Fruit fly (Drosophila melanogaster) whole organism, adult: Measurements from ENCODE around the gene CG14383.

Experiments
- CG11617 ChIP-seq: fragments of 200-800 bp; sonication (Bioruptor generic); optimal IDR thresholded peaks from 2 replicates; lab custom pipeline; 2017; ENCODE audit warnings: mild to moderate bottlenecking, missing biosample characterization, missing genetic modification reagents, missing genetic modification characterization
- CG12768 ChIP-seq: fragments of 200-800 bp; sonication (Bioruptor generic); optimal IDR thresholded peaks from 2 replicates; lab custom pipeline; 2017; ENCODE audit warnings: missing biosample characterization, missing genetic modification characterization, mild to moderate bottlenecking, moderate library complexity, missing genetic modification reagents
- CG14711 ChIP-seq: fragments of 200-800 bp; sonication (Bioruptor generic); optimal IDR thresholded peaks from 2 replicates; lab custom pipeline; 2018; ENCODE audit warnings: missing biosample characterization, mild to moderate bottlenecking, missing genetic modification characterization, moderate library complexity
- CG1620 ChIP-seq: fragments of 200-800 bp; sonication (Bioruptor generic); optimal IDR thresholded peaks from 2 replicates; lab custom pipeline; 2016; ENCODE audit warnings: missing biosample characterization, missing genetic modification characterization
- CG33017 ChIP-seq: fragments of 200-800 bp; sonication (Bioruptor generic); optimal IDR thresholded peaks from 2 replicates; lab custom pipeline; 2018; ENCODE audit warnings: missing biosample characterization, mild to moderate bottlenecking, missing genetic modification characterization, moderate library complexity
- CG5204 ChIP-seq: fragments of 200-800 bp; sonication (Bioruptor generic); optimal IDR thresholded peaks from 2 replicates; lab custom pipeline; 2016; ENCODE audit warnings: missing biosample characterization, missing genetic modification characterization
- CG7045 ChIP-seq: fragments of 200-800 bp; sonication (Bioruptor generic); optimal IDR thresholded peaks from 2 replicates; lab custom pipeline; 2017; ENCODE audit warnings: missing biosample characterization, mild to moderate bottlenecking, missing genetic modification characterization
- CG7101 ChIP-seq: fragments of 200-800 bp; sonication (Bioruptor generic); optimal IDR thresholded peaks from 2 replicates; lab custom pipeline; 2018; ENCODE audit warnings: missing biosample characterization, mild to moderate bottlenecking, missing genetic modification characterization, moderate library complexity
- Clk ChIP-seq: fragments of 200-800 bp; sonication (Bioruptor generic); optimal IDR thresholded peaks from 2 replicates; lab custom pipeline; 2017; ENCODE audit warnings: missing biosample characterization, missing genetic modification characterization
- Crg-1 ChIP-seq: fragments of 200-800 bp; sonication (Bioruptor generic); optimal IDR thresholded peaks from 2 replicates; lab custom pipeline; 2016; ENCODE audit warnings: missing biosample characterization, missing genetic modification characterization
- Hr96 ChIP-seq: fragments of 200-800 bp; sonication (Bioruptor generic); optimal IDR thresholded peaks from 2 replicates; lab custom pipeline; 2016; ENCODE audit warnings: missing biosample characterization, missing genetic modification characterization
- Mnt ChIP-seq: fragments of 200-800 bp; sonication (Bioruptor generic); optimal IDR thresholded peaks from 2 replicates; lab custom pipeline; 2016; ENCODE audit warnings: missing biosample characterization, mild to moderate bottlenecking, missing genetic modification characterization
- bab1 ChIP-seq: fragments of 200-800 bp; sonication (Bioruptor generic); optimal IDR thresholded peaks from 3 replicates; lab custom pipeline; 2019; ENCODE audit warnings: missing biosample characterization, mild to moderate bottlenecking, missing genetic modification characterization, moderate library complexity
- cic ChIP-seq: fragments of 200-800 bp; sonication (Bioruptor generic); optimal IDR thresholded peaks from 2 replicates; lab custom pipeline; 2017; ENCODE audit warnings: missing biosample characterization, mild to moderate bottlenecking, missing genetic modification characterization, moderate library complexity
- cnc ChIP-seq, 2 experiments: fragments of >200 bp; optimal IDR thresholded peaks; 2 replicates each; lab custom pipeline; 2017
- kay ChIP-seq: fragments of 200-800 bp; sonication (Bioruptor generic); peaks from one replicate; lab custom pipeline; 2016; ENCODE audit warnings: missing biosample characterization, missing genetic modification characterization, borderline replicate concordance
- ovo ChIP-seq: fragments of 200-800 bp; sonication (Bioruptor generic); optimal IDR thresholded peaks from 2 replicates; lab custom pipeline; 2016; ENCODE audit warnings: missing biosample characterization, missing genetic modification characterization
- pad ChIP-seq: fragments of 200-800 bp; sonication (Bioruptor generic); optimal IDR thresholded peaks from 3 replicates; lab custom pipeline; 2017; ENCODE audit warnings: missing biosample characterization, missing genetic modification characterization, mild to moderate bottlenecking, moderate library complexity, missing genetic modification reagents
- tj ChIP-seq: fragments of 200-800 bp; sonication (Bioruptor generic); optimal IDR thresholded peaks from 3 replicates; lab custom pipeline; 2017; ENCODE audit warnings: missing biosample characterization, mild to moderate bottlenecking, missing genetic modification characterization, moderate library complexity
- toe ChIP-seq: fragments of 200-800 bp; sonication (Bioruptor generic); optimal IDR thresholded peaks from 2 replicates; lab custom pipeline; 2016; ENCODE audit warnings: missing biosample characterization, missing genetic modification characterization

The CG14383 gene

DNA sequence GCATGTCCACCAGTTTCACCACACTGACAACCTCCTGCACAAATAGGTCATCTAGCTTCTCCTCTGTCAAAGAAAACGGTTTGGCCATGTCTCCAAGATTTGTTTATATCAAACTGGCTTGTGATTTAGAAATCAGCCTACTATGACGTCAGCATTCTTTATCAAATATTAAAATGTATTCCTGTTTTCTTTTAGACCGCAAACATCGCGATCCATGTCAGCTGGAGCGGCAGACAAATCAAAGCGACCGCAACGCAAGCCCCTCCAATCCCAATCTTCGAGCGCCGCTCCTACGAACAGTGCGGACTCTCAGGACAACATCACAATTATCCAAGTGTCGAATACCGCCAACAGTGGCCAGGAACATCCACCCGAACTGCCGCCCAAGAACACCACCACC, at the start of gene CG14383:
Gene CG14383 (minus strand): TSS at position 101 of the 400 bp plus-strand sequence.
- TF ChIP-seq CG5204 (GFP tag; lab: Kevin White, UChicago) (no peak), Clk (GFP tag; lab: Kevin White, UChicago) (no peak), Hr96 (no peak), cic (GFP tag; lab: Kevin White, UChicago) (no peak), cnc (optimal IDR thresholded peaks at IDR 0.05; lab: Kevin White, UChicago) (no peak), CG7045 (GFP tag; lab: Kevin White, UChicago) (no peak), toe (no peak), bab1 (GFP tag; lab: Kevin White, UChicago) (no peak), CG33017 (tag; lab: Kevin White, UChicago) (no peak), tj (GFP tag; lab: Kevin White, UChicago) (no peak), CG11617 (GFP tag; lab: Kevin White, UChicago) (no peak), CG7101 (tag; lab: Kevin White, UChicago) (no peak)

DNA sequence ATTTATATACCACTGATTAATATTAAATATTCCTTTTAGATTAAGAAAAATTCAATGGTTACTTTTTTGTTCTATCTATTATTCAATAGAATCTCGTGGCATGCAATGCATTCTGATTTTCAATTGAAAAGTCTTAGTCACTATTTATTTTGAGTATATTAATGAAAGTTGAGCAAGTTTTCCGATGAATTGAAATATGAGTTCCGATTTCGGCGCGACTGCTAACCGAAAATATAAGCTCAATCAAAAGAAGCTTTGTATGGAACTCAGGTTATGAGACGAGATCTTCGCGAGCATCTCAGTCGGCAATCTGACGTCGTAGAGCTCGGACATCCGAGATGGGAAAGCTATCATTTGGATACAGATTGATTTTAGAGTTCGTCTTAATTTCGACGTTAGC, 49.8 kb upstream of the CG14383 start, which contains the start of gene CG11668:
Gene CG11668 (plus strand): TSS at position 301 of the 400 bp plus-strand sequence.
- TF ChIP-seq CG12768 (GFP tag; lab: Kevin White, UChicago) (no peak), CG33017 (tag; lab: Kevin White, UChicago) (no peak), tj (GFP tag; lab: Kevin White, UChicago) (no peak), Clk (GFP tag; lab: Kevin White, UChicago) (no peak), kay (GFP tag; lab: Kevin White, UChicago) (no peak), Hr96 (no peak), CG7045 (GFP tag; lab: Kevin White, UChicago) (no peak), CG7101 (tag; lab: Kevin White, UChicago) (no peak), CG1620 (GFP tag; lab: Kevin White, UChicago) (no peak), cic (GFP tag; lab: Kevin White, UChicago) (no peak), CG14711 (tag; lab: Kevin White, UChicago) (no peak), toe (no peak), Mnt (GFP tag; lab: Kevin White, UChicago) (no peak), Crg-1 (GFP tag; lab: Kevin White, UChicago) (no peak), CG11617 (GFP tag; lab: Kevin White, UChicago) (no peak), cnc (optimal IDR thresholded peaks at IDR 0.05; lab: Kevin White, UChicago) (no peak), pad (GFP tag; lab: Kevin White, UChicago) (no peak), bab1 (GFP tag; lab: Kevin White, UChicago) (no peak), ovo (GFP tag; lab: Kevin White, UChicago) (no peak)

DNA sequence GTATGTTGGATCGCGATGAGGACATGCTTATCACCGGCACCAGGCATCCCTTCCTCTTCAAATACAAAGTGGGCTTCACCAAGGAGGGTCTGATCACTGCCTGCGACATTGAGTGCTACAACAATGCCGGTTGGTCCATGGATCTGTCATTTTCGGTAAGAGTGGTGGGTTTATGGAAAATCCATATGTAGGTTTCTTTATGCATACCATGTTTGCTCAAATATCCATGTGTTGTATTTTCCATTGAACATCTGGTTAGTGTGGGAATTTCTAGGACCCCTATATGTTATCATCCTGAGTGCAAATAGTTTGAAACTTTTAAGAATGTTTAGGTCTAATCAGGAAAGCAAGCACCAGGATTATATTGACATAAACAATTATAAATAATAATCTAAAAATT, 47.8 kb upstream of the CG14383 start:
- TF ChIP-seq CG33017 (tag; lab: Kevin White, UChicago): no peak
- no peak for TF ChIP-seq CG12768 (GFP tag; lab: Kevin White, UChicago)
- TF ChIP-seq cic (GFP tag; lab: Kevin White, UChicago): no peak
- TF ChIP-seq CG14711 (tag; lab: Kevin White, UChicago): no peak
- TF ChIP-seq toe: no peak
- no peak for TF ChIP-seq CG11617 (GFP tag; lab: Kevin White, UChicago)
- no peak for TF ChIP-seq CG7045 (GFP tag; lab: Kevin White, UChicago)
- no peak for TF ChIP-seq Mnt (GFP tag; lab: Kevin White, UChicago)
- no peak for TF ChIP-seq CG1620 (GFP tag; lab: Kevin White, UChicago)
- TF ChIP-seq Crg-1 (GFP tag; lab: Kevin White, UChicago): no peak
- TF ChIP-seq tj (GFP tag; lab: Kevin White, UChicago): no peak
- TF ChIP-seq Clk (GFP tag; lab: Kevin White, UChicago): no peak
- TF ChIP-seq kay (GFP tag; lab: Kevin White, UChicago): no peak
- TF ChIP-seq CG7101 (tag; lab: Kevin White, UChicago): no peak
- TF ChIP-seq CG5204 (GFP tag; lab: Kevin White, UChicago): no peak
- TF ChIP-seq ovo (GFP tag; lab: Kevin White, UChicago): no peak
- TF ChIP-seq bab1 (GFP tag; lab: Kevin White, UChicago): no peak
- no peak for TF ChIP-seq pad (GFP tag; lab: Kevin White, UChicago)
- no peak for TF ChIP-seq cnc (optimal IDR thresholded peaks at IDR 0.05; lab: Kevin White, UChicago)
- TF ChIP-seq Hr96: no peak

DNA sequence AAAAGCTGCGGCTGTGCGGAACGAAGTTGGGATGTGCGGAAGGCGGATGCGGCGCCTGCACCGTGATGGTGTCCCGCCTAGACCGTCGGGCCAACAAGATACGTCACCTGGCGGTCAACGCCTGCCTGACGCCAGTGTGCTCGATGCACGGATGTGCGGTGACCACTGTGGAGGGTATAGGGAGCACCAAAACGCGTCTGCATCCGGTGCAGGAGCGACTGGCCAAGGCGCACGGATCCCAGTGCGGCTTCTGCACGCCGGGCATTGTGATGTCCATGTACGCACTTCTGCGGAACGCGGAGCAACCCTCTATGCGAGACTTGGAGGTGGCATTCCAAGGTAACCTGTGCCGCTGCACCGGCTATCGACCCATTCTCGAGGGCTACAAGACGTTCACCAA, 45.4 kb upstream of the CG14383 start:
- TF ChIP-seq cnc (optimal IDR thresholded peaks at IDR 0.05; lab: Kevin White, UChicago): no peak
- no peak for TF ChIP-seq CG1620 (GFP tag; lab: Kevin White, UChicago)
- no peak for TF ChIP-seq Hr96
- no peak for TF ChIP-seq tj (GFP tag; lab: Kevin White, UChicago)
- no peak for TF ChIP-seq CG7101 (tag; lab: Kevin White, UChicago)
- no peak for TF ChIP-seq pad (GFP tag; lab: Kevin White, UChicago)

dm6 chr3R:13032975-13033445, 44.7 kb upstream of the CG14383 start:
- TF ChIP-seq toe: peak; percentile 68
- peak; percentile 4 for TF ChIP-seq ovo (GFP tag; lab: Kevin White, UChicago)
- TF ChIP-seq CG11617 (GFP tag; lab: Kevin White, UChicago): peak; percentile 77
- TF ChIP-seq bab1 (GFP tag; lab: Kevin White, UChicago): no peak
- TF ChIP-seq CG14711 (tag; lab: Kevin White, UChicago): peak; percentile 62
- TF ChIP-seq Clk (GFP tag; lab: Kevin White, UChicago): peak; percentile 39
- peak; percentile 85 for TF ChIP-seq CG7045 (GFP tag; lab: Kevin White, UChicago)
- TF ChIP-seq kay (GFP tag; lab: Kevin White, UChicago): peak; percentile 96
- TF ChIP-seq Crg-1 (GFP tag; lab: Kevin White, UChicago): peak; percentile 76
- TF ChIP-seq CG1620 (GFP tag; lab: Kevin White, UChicago): no peak
- peak; percentile 83 for TF ChIP-seq CG7101 (tag; lab: Kevin White, UChicago)
- TF ChIP-seq cnc (optimal IDR thresholded peaks at IDR 0.05; lab: Kevin White, UChicago): no peak
- TF ChIP-seq pad (GFP tag; lab: Kevin White, UChicago): peak; percentile 49
- peak; percentile 30 for TF ChIP-seq Hr96
- TF ChIP-seq CG5204 (GFP tag; lab: Kevin White, UChicago): no peak
- TF ChIP-seq tj (GFP tag; lab: Kevin White, UChicago): no peak
- TF ChIP-seq CG33017 (tag; lab: Kevin White, UChicago): peak; percentile 71
- TF ChIP-seq Mnt (GFP tag; lab: Kevin White, UChicago): peak; percentile 79
- peak; percentile 78 for TF ChIP-seq CG12768 (GFP tag; lab: Kevin White, UChicago)
- peak; percentile 64 for TF ChIP-seq cic (GFP tag; lab: Kevin White, UChicago)
